Fruit fly (Drosophila melanogaster): Measurements from ENCODE around the gene nac.

DNA sequence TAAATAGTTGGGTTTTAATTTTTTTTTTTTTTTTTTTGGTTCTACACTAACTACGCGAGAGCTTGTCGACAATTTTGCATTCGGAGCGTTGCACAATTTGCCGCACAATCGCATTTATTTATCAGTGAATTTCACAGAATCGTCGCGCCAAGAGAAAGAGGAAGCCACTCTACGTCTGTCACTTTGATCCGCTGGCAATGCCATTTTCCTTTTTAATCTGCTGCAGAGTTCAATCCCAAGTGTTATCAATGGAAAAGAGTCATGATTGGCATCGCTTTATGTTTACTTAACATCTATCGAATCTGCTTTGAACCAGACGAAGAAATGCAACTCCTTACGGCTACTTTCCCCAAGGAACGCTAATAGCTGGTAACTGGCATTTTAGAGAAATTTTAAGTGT, 25.8 kb upstream of the nac start:
- TF ChIP-seq pan (optimal IDR thresholded peaks at IDR 0.05) (no peak), CG8478 (optimal IDR thresholded peaks at IDR 0.05) (no peak), Dll (optimal IDR thresholded peaks at IDR 0.05) (no peak), usp (GFP tag; optimal IDR thresholded peaks at IDR 0.05) (no peak), psq (optimal IDR thresholded peaks at IDR 0.05) (no peak), EcR (GFP tag; optimal IDR thresholded peaks at IDR 0.05) (no peak)
